Worm (Caenorhabditis elegans) whole organism, mixed stage, embryonic: ENCODE data around the gene btb-17.

Experiments used
- elt-1 ChIP-seq: sonication (generic microtip); optimal IDR thresholded peaks from 2 replicates; lab custom pipeline; 2017; ENCODE audit warnings: missing genetic modification characterization, mild to moderate bottlenecking, missing compliant biosample characterization, antibody characterized with exemption, moderate library complexity, borderline replicate concordance; ENCODE audit not compliant: insufficient read depth
- hlh-1 ChIP-seq: fragments of 150-350 bp; optimal IDR thresholded peaks from 2 replicates; lab custom pipeline; 2014; ENCODE audit warnings: missing biosample characterization, missing genetic modification reagents, missing genetic modification characterization
- lin-13 ChIP-seq: fragments of 150-350 bp; optimal IDR thresholded peaks from 2 replicates; lab custom pipeline; 2014; ENCODE audit warnings: missing biosample characterization, missing genetic modification characterization
- lsy-2 ChIP-seq: fragments of 150-350 bp; optimal IDR thresholded peaks from 2 replicates; lab custom pipeline; 2014; ENCODE audit warnings: missing biosample characterization, missing genetic modification characterization
- nhr-12 ChIP-seq: fragments of 150-350 bp; optimal IDR thresholded peaks from 2 replicates; lab custom pipeline; 2014; ENCODE audit warnings: missing biosample characterization, missing genetic modification characterization
- nhr-237 ChIP-seq: fragments of 150-350 bp; optimal IDR thresholded peaks from 2 replicates; lab custom pipeline; 2014; ENCODE audit warnings: missing biosample characterization, missing genetic modification characterization
- nhr-28 ChIP-seq: fragments of 150-350 bp; optimal IDR thresholded peaks from 2 replicates; lab custom pipeline; 2014; ENCODE audit warnings: missing biosample characterization, missing genetic modification characterization
- pha-4 ChIP-seq: fragments of 150-350 bp; optimal IDR thresholded peaks from 2 replicates; lab custom pipeline; 2018; ENCODE audit warnings: missing biosample characterization, missing genetic modification reagents, missing genetic modification characterization
- snpc-4 ChIP-seq: fragments of 150-350 bp; optimal IDR thresholded peaks from 2 replicates; lab custom pipeline; 2014; ENCODE audit warnings: missing biosample characterization, missing genetic modification characterization
- unc-120 ChIP-seq: sonication (generic microtip); optimal IDR thresholded peaks from 2 replicates; lab custom pipeline; 2017; ENCODE audit warnings: missing genetic modification characterization, missing compliant biosample characterization; ENCODE audit not compliant: poor library complexity, severe bottlenecking
- unc-39 ChIP-seq: fragments of 150-350 bp; optimal IDR thresholded peaks from 2 replicates; lab custom pipeline; 2014; ENCODE audit warnings: missing biosample characterization, missing genetic modification characterization
- unc-62 ChIP-seq: fragments of 150-350 bp; optimal IDR thresholded peaks from 2 replicates; lab custom pipeline; 2014; ENCODE audit warnings: missing biosample characterization, missing genetic modification reagents, missing genetic modification characterization
- zip-8 ChIP-seq: fragments of 150-350 bp; optimal IDR thresholded peaks from 2 replicates; lab custom pipeline; 2014; ENCODE audit warnings: missing biosample characterization, missing genetic modification characterization

DNA sequence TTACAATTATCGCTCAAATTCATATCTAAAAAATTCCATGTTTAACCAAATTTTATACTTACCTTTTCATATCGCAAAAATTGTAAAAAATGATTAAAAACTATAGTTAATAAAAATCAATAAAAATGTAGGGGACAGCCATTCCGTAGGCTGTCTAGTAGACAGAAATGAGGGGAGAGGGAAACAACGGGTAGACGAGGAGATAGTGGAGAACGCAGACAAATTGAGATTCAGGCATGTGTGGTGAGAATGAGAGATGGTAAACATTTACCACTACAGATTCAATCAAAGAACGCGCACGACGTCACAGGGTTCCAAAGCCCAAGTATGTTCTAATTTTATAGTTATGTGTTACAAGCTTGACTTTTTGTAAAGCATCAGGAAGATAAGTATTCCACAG is 8.4 kb downstream of the btb-17 start:
- TF ChIP-seq nhr-28 (tag; lab: Kevin White, UChicago) (no peak), snpc-4 (tag; lab: Kevin White, UChicago) (no peak), unc-62 (GFP tag; lab: Kevin White, UChicago) (no peak), nhr-12 (tag; lab: Kevin White, UChicago) (no peak), nhr-237 (no peak), hlh-1 (no peak), elt-1 (no peak), pha-4 (tag; lab: Kevin White, UChicago) (peak; percentile 21), zip-8 (no peak), unc-120 (no peak), unc-39 (tag; lab: Kevin White, UChicago) (no peak), lin-13 (no peak), lsy-2 (tag; lab: Kevin White, UChicago) (no peak)
